Worm (Caenorhabditis elegans) whole organism, midembryonic: ENCODE measurements around the gene srh-92.

Experiments
- flt-1 ChIP-seq: fragments of 200-800 bp; sonication (Bioruptor generic); IDR thresholded peaks from 2 replicates; pipeline ENCODE4 v1.3.6; 2022; ENCODE audit warnings: missing genetic modification characterization, missing compliant biosample characterization
- med-1 ChIP-seq: sonication (generic microtip); optimal IDR thresholded peaks from 2 replicates; lab custom pipeline; 2017; ENCODE audit warnings: missing genetic modification characterization, mild to moderate bottlenecking, missing compliant biosample characterization, antibody characterized with exemption, missing genetic modification reagents; ENCODE audit not compliant: insufficient read depth
- ztf-29 ChIP-seq: fragments of 200-800 bp; sonication (Bioruptor generic); IDR thresholded peaks from 2 replicates; pipeline ENCODE4 v1.3.6; 2022; ENCODE audit warnings: missing genetic modification reagents, missing genetic modification characterization, missing compliant biosample characterization

ce11 chrV:7504271-7504670 lies 43.5 kb upstream of the srh-92 start, which contains the start of gene srh-229:
- TF ChIP-seq flt-1 (GFP tag; lab: Robert Waterston, UW) (no peak), med-1 (no peak), ztf-29 (GFP tag; lab: Robert Waterston, UW) (no peak)
